Worm (Caenorhabditis elegans) whole organism, L3 larva: ENCODE data around the gene egl-36.

Source experiments
- ZK546.5 ChIP-seq: sonication (generic microtip); optimal IDR thresholded peaks from 2 replicates; lab custom pipeline; 2017; ENCODE audit warnings: missing biosample characterization, missing genetic modification characterization
- aly-2 ChIP-seq: fragments of 150-350 bp; optimal IDR thresholded peaks from 2 replicates; lab custom pipeline; 2014; ENCODE audit warnings: missing biosample characterization, missing genetic modification characterization
- ceh-16 ChIP-seq: sonication (generic microtip); optimal IDR thresholded peaks from 2 replicates; lab custom pipeline; 2017; ENCODE audit warnings: missing biosample characterization, missing genetic modification characterization
- fkh-10 ChIP-seq: sonication (generic microtip); optimal IDR thresholded peaks from 2 replicates; lab custom pipeline; 2017; ENCODE audit warnings: missing biosample characterization, missing genetic modification reagents, missing genetic modification characterization
- nhr-77 ChIP-seq: fragments of 150-350 bp; optimal IDR thresholded peaks from 2 replicates; lab custom pipeline; 2014; ENCODE audit warnings: missing biosample characterization, missing genetic modification characterization
- pha-4 ChIP-seq: fragments of 150-350 bp; optimal IDR thresholded peaks from 2 replicates; lab custom pipeline; 2014; ENCODE audit warnings: missing biosample characterization, missing genetic modification reagents, missing genetic modification characterization
- skn-1 ChIP-seq: fragments of 150-350 bp; optimal IDR thresholded peaks from 2 replicates; lab custom pipeline; 2014; ENCODE audit warnings: missing biosample characterization, missing genetic modification characterization

ce11 chrX:10694933-10695332, 39.2 kb upstream of the egl-36 start, which contains the start of gene plpp-1.3:
- TF ChIP-seq aly-2 = no peak
- TF ChIP-seq skn-1 (tag; lab: Kevin White, UChicago) = no peak
- no peak for TF ChIP-seq nhr-77
- no peak for TF ChIP-seq pha-4
- no peak for TF ChIP-seq ceh-16 (tag; lab: Kevin White, UChicago)
- no peak for TF ChIP-seq ZK546.5
- no peak for TF ChIP-seq fkh-10 (GFP tag; lab: Kevin White, UChicago)
